Worm (Caenorhabditis elegans): ENCODE results near the gene tbb-6.

The tbb-6 gene

DNA sequence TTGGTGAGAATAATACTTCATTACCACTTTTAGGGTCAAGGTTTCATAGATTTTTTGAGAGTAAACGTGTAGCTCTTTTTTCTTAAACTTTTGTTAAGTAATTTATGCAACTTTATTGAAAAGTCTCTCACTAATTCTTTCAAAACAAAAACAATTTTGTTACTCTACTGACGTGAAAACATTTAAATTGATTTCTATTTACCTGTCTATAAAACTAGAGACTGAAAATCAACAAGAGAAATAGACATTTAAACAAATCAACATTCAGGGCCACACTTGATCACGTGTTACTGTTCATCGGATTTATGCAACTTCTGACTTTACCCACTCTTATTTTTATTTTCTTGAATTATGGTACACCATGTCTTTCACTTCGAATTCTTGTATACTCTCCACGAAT, 4.9 kb upstream of the tbb-6 start, which contains the start of gene ugt-55:
Gene ugt-55 (plus strand): TSS at position 301 of the 400 bp plus-strand sequence.
- TF ChIP-seq lsy-2 (tag; optimal IDR thresholded peaks at IDR 0.05) (no peak), alr-1 (tag; optimal IDR thresholded peaks at IDR 0.05) (no peak), unc-62 (GFP tag; optimal IDR thresholded peaks at IDR 0.05) (no peak), lin-11 (tag; optimal IDR thresholded peaks at IDR 0.05) (no peak), mab-5 (tag; optimal IDR thresholded peaks at IDR 0.05) (no peak), nhr-237 (tag; optimal IDR thresholded peaks at IDR 0.05) (no peak), ztf-11 (tag; optimal IDR thresholded peaks at IDR 0.05) (no peak), dmd-4 (tag; optimal IDR thresholded peaks at IDR 0.05) (no peak), elt-3 (tag; optimal IDR thresholded peaks at IDR 0.05) (no peak), ceh-16 (tag; optimal IDR thresholded peaks at IDR 0.05) (no peak), unc-55 (GFP tag; optimal IDR thresholded peaks at IDR 0.05) (no peak), sem-4 (tag; optimal IDR thresholded peaks at IDR 0.05) (no peak)

DNA sequence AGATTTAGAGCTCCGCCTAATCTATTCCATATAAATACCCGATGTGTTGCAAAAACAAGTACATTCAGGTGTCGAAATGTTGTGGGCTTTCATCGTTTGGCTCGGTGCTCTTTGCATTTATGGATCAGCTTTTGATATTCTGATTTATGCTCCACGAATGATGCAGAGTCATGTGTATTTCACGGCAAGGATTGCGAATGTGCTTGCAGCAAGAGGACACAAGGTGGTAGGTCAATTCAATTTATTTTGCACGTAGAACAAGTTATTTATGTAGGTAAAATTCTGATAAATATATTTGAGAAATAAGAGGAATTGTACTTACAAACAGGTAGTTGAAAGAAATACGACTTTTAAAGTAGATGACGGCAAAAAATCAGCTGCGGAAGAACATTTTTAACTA, 2.4 kb upstream of the tbb-6 start, which contains the start of gene ugt-56:
Gene ugt-56 (plus strand): TSS at position 61 of the 400 bp plus-strand sequence.
- TF ChIP-seq peb-1 (tag; optimal IDR thresholded peaks at IDR 0.05) (no peak), unc-55 (GFP tag; optimal IDR thresholded peaks at IDR 0.05) (no peak), fos-1 (tag; optimal IDR thresholded peaks at IDR 0.05) (no peak)

ce11 chrV:12263723-12264122, 2.4 kb downstream of the tbb-6 start, which contains the start of gene ssp-35:
ssp-35 (minus strand) TSS chrV:12263823.
- TF ChIP-seq ztf-1 (GFP tag; conservative IDR thresholded peaks at IDR 0.05) (no peak), lin-11 (tag; optimal IDR thresholded peaks at IDR 0.05) (no peak), elt-3 (tag; optimal IDR thresholded peaks at IDR 0.05) (no peak), nhr-129 (tag; optimal IDR thresholded peaks at IDR 0.05) (no peak), elt-1 (tag; optimal IDR thresholded peaks at IDR 0.05) (no peak), nhr-10 (tag; optimal IDR thresholded peaks at IDR 0.05) (no peak), R02D3.7 (tag; optimal IDR thresholded peaks at IDR 0.05) (no peak), ZK546.5 (tag; optimal IDR thresholded peaks at IDR 0.05) (no peak), unc-39 (tag; optimal IDR thresholded peaks at IDR 0.05) (no peak), lin-39 (tag; optimal IDR thresholded peaks at IDR 0.05) (no peak), nhr-12 (tag; optimal IDR thresholded peaks at IDR 0.05) (no peak), peb-1 (tag; optimal IDR thresholded peaks at IDR 0.05) (no peak), mbf-1 (tag; optimal IDR thresholded peaks at IDR 0.05) (no peak)

DNA sequence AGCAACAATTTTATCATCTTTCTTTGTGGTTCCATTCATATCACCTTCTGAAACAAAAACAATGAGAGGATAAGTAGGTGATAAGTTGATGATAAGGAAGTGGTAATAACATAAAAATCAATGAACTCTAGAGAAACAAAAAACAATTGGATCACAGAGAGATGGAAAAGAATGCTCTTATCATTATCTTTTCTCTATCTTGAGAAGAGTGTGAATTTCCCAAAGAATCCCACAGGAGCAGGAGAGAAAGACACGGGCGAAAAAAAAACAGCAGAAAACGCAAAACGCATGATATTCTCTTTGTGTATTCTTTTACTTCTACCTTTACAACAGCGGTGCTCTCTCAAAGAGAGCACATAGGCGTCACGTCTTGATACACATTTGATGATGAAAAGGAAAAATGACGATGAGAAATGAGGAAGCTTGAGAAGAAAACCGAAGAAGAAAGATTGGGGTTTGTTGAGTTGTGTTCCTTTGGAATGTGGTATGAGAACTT, 8.0 kb downstream of the tbb-6 start, which contains the start of gene twk-24:
Gene twk-24 (minus strand): TSS at position 51 of the 496 bp plus-strand sequence.
- no peak for TF ChIP-seq fos-1 (tag; optimal IDR thresholded peaks at IDR 0.05)
- no peak for TF ChIP-seq lin-39 (tag; optimal IDR thresholded peaks at IDR 0.05)
- no peak for TF ChIP-seq sem-4 (tag; optimal IDR thresholded peaks at IDR 0.05)
- TF ChIP-seq crh-2 (tag; optimal IDR thresholded peaks at IDR 0.05), result no peak
- TF ChIP-seq nhr-237 (tag; optimal IDR thresholded peaks at IDR 0.05), result no peak
- no peak for TF ChIP-seq ceh-82 (tag; optimal IDR thresholded peaks at IDR 0.05)
- no peak for TF ChIP-seq dmd-4 (tag; optimal IDR thresholded peaks at IDR 0.05)
- peak; percentile 45 for TF ChIP-seq nhr-129 (tag; optimal IDR thresholded peaks at IDR 0.05)
- TF ChIP-seq alr-1 (tag; optimal IDR thresholded peaks at IDR 0.05), result no peak
- TF ChIP-seq ztf-4 (tag; optimal IDR thresholded peaks at IDR 0.05), result no peak
- no peak for TF ChIP-seq ceh-16 (tag; optimal IDR thresholded peaks at IDR 0.05)
- no peak for TF ChIP-seq nhr-23 (tag; optimal IDR thresholded peaks at IDR 0.05)
- TF ChIP-seq R02D3.7 (tag; optimal IDR thresholded peaks at IDR 0.05), result no peak
- no peak for TF ChIP-seq nhr-77 (tag; optimal IDR thresholded peaks at IDR 0.05)
- TF ChIP-seq sma-9 (GFP tag; optimal IDR thresholded peaks at IDR 0.05), result peak; percentile 38
- no peak for TF ChIP-seq sma-9 (tag; optimal IDR thresholded peaks at IDR 0.05)

- no peak for TF ChIP-seq crh-2 (tag; optimal IDR thresholded peaks at IDR 0.05)
- peak in 1 of 2 experiments; percentile 22 for TF ChIP-seq lsy-2 (tag; optimal IDR thresholded peaks at IDR 0.05)
- peak; percentile 25 for TF ChIP-seq C34F6.9 (tag; optimal IDR thresholded peaks at IDR 0.05)
Measured at ce11 chrV:12271495-12271894, 10.2 kb downstream of the tbb-6 start, which contains the start of the genes tsfm-1 and capg-2. tsfm-1 (minus strand) TSS chrV:12271551. capg-2 (plus strand) TSS chrV:12271873.

DNA sequence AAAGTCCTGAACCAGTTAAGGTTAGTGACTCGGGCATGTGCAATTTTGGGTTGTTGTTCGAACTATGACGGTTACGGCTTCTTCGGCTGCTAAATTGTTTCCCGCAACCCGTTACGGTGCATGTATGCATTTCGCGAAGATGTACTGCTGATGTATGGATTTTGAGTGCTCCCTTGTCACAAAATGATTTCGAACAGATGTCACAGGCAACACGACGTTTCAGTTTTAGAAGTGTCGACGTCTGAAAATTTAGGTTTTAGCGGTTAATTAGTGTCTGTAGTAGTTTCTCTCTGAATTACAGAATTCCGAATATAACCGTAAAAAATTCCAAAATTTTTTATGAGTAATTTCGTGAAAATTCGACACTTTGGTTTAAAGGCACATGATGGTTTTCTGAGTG, 14.4 kb downstream of the tbb-6 start:
- TF ChIP-seq mbf-1 (tag; optimal IDR thresholded peaks at IDR 0.05) (no peak), nhr-77 (tag; optimal IDR thresholded peaks at IDR 0.05) (no peak), fos-1 (tag; optimal IDR thresholded peaks at IDR 0.05) (no peak), lin-11 (tag; optimal IDR thresholded peaks at IDR 0.05) (no peak), nhr-12 (tag; optimal IDR thresholded peaks at IDR 0.05) (no peak), R02D3.7 (tag; optimal IDR thresholded peaks at IDR 0.05) (no peak), nhr-11 (tag; optimal IDR thresholded peaks at IDR 0.05) (no peak), unc-55 (GFP tag; optimal IDR thresholded peaks at IDR 0.05) (no peak), zag-1 (tag; optimal IDR thresholded peaks at IDR 0.05) (no peak), C34F6.9 (tag; optimal IDR thresholded peaks at IDR 0.05) (no peak), F13H6.1 (tag; optimal IDR thresholded peaks at IDR 0.05) (no peak), ztf-11 (tag; optimal IDR thresholded peaks at IDR 0.05) (no peak), nhr-6 (tag; optimal IDR thresholded peaks at IDR 0.05) (no peak)
